Worm (Caenorhabditis elegans): ENCODE data around the gene nhr-167.

ce11 chrX:11965663-11966304, 16.1 kb downstream of the nhr-167 start, which contains the start of gene sams-1:
- no peak for TF ChIP-seq egl-43 (GFP tag; IDR thresholded peaks at IDR 0.05)
- TF ChIP-seq gei-8 (GFP tag; optimal IDR thresholded peaks at IDR 0.05), result no peak
- no peak for TF ChIP-seq ZK337.2 (GFP tag; IDR thresholded peaks at IDR 0.05)
